Worm (Caenorhabditis elegans): ENCODE data around the gene zfp-1.

The zfp-1 gene

DNA sequence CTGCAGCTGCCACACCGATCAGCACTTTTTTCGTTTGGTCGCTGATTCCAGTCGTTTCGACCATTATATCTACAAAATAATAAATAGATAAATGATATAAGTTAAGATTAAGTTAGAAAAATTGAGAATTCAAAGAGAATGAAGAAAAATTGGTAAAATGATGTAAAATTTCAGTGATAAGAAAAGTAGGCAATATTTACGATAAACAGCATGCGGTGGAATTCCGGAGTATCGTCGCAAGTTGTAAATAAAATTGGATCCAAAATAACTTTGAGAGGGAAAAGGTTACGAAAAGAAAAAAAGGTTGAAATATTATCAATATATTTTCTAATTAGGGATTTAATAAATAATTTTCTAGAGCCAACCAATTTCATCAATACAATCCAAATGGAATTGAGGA is 36.7 kb upstream of the zfp-1 start, which contains the start of gene tomm-70:
Gene tomm-70, minus strand, starts transcription at position 69 of the 400 bp plus-strand sequence.
- no peak for TF ChIP-seq peb-1 (tag; optimal IDR thresholded peaks at IDR 0.05)
- TF ChIP-seq sem-4 (tag; optimal IDR thresholded peaks at IDR 0.05) = no peak
- TF ChIP-seq blmp-1 (tag; optimal IDR thresholded peaks at IDR 0.05; ENCODE audit: insufficient read depth) = no peak
- peak; percentile 30 for TF ChIP-seq nhr-129 (tag; optimal IDR thresholded peaks at IDR 0.05)
- no peak for TF ChIP-seq Y55F3AM.14 (GFP tag; optimal IDR thresholded peaks at IDR 0.05)
- no peak for TF ChIP-seq fos-1 (tag; optimal IDR thresholded peaks at IDR 0.05)
- TF ChIP-seq lin-13 (GFP tag; optimal IDR thresholded peaks at IDR 0.05) = no peak
- TF ChIP-seq nhr-12 (tag; optimal IDR thresholded peaks at IDR 0.05) = no peak
- no peak for TF ChIP-seq ama-1 (optimal IDR thresholded peaks at IDR 0.05)
- TF ChIP-seq dmd-4 (tag; optimal IDR thresholded peaks at IDR 0.05) = no peak
- no peak for TF ChIP-seq ceh-82 (tag; optimal IDR thresholded peaks at IDR 0.05)
- no peak for TF ChIP-seq crh-2 (tag; optimal IDR thresholded peaks at IDR 0.05)
- TF ChIP-seq elt-1 (tag; optimal IDR thresholded peaks at IDR 0.05) = no peak
- TF ChIP-seq gmeb-1 (tag; optimal IDR thresholded peaks at IDR 0.05) = peak; percentile 9
- TF ChIP-seq alr-1 (tag; optimal IDR thresholded peaks at IDR 0.05) = no peak
- TF ChIP-seq nhr-11 (tag; optimal IDR thresholded peaks at IDR 0.05) = no peak
- peak; percentile 34 for TF ChIP-seq R02D3.7 (tag; optimal IDR thresholded peaks at IDR 0.05)
- TF ChIP-seq nhr-237 (tag; optimal IDR thresholded peaks at IDR 0.05) = no peak
- peak; percentile 31 for TF ChIP-seq unc-55 (GFP tag; optimal IDR thresholded peaks at IDR 0.05)
- TF ChIP-seq nhr-23 (tag; optimal IDR thresholded peaks at IDR 0.05) = no peak
- peak in 1 of 2 experiments; percentile 25 for TF ChIP-seq lsy-2 (tag; optimal IDR thresholded peaks at IDR 0.05)
- TF ChIP-seq elt-3 (tag; optimal IDR thresholded peaks at IDR 0.05) = no peak
- TF ChIP-seq skn-1 (tag; optimal IDR thresholded peaks at IDR 0.05) = no peak
- peak; percentile 36 for TF ChIP-seq C34F6.9 (tag; optimal IDR thresholded peaks at IDR 0.05)
- no peak for TF ChIP-seq unc-62 (GFP tag; optimal IDR thresholded peaks at IDR 0.05)
- no peak for TF ChIP-seq ztf-4 (tag; optimal IDR thresholded peaks at IDR 0.05)

DNA sequence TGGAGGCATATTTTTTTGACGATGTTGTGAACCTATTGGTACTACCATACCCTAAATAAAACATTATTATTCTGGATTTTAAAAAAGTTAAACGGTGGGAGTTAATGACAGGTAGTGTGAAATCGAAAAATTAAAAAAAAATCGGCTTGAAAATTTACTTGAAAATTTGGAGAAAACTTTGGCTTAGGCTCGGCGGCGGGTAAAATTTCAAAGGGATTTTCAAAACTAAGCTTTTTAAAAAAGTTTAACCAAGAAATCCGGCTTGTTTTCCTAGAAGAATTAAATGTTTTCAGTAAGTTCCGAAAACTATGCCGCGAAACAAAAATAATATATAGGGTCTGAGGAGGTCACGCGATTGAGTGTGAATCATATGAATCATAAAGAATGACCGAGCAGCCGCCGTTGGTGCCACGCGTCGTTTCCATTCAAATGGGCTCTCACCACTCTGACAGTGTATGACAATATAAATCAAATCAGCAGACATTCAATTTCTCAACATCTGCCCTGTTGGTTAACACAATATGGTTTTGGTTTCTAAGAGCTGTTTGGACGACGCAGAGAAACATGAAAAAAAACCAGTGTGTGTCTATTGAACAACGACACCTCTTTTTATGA is 30.2 kb upstream of the zfp-1 start, which contains the start of gene aak-1:
Gene aak-1, minus strand, starts transcription at position 51 of the 615 bp plus-strand sequence.
- TF ChIP-seq nhr-23 (tag; optimal IDR thresholded peaks at IDR 0.05) (no peak), nhr-129 (tag; optimal IDR thresholded peaks at IDR 0.05) (peak; percentile 5)

DNA sequence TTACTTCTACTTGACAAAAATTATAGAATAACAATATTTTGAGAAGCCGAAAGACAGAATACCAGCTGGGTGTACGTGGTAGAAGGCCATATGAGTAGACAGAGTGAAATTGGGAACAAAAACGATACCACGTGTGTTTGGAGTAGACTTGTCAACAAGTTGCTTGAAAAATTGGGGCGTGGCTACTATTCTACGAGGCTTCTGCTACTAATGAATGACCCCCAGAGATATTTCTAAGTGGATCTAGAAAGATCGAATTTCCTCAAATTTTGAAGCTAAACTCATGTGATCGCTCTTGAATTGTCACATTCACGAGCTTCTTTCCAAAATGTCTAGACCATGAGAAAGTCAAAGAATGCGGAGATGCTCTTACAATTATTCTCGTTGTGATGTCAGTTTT is 29.3 kb upstream of the zfp-1 start:
- TF ChIP-seq dmd-4 (tag; optimal IDR thresholded peaks at IDR 0.05) (no peak), nhr-77 (tag; optimal IDR thresholded peaks at IDR 0.05) (no peak), gmeb-1 (tag; optimal IDR thresholded peaks at IDR 0.05) (no peak), Y55F3AM.14 (GFP tag; optimal IDR thresholded peaks at IDR 0.05) (no peak), alr-1 (tag; optimal IDR thresholded peaks at IDR 0.05) (no peak), nhr-21 (tag; optimal IDR thresholded peaks at IDR 0.05) (no peak), fos-1 (tag; optimal IDR thresholded peaks at IDR 0.05) (no peak), unc-62 (GFP tag; optimal IDR thresholded peaks at IDR 0.05) (no peak), nhr-10 (tag; optimal IDR thresholded peaks at IDR 0.05) (no peak), sma-9 (GFP tag; optimal IDR thresholded peaks at IDR 0.05) (no peak), sma-9 (tag; optimal IDR thresholded peaks at IDR 0.05) (no peak)

DNA sequence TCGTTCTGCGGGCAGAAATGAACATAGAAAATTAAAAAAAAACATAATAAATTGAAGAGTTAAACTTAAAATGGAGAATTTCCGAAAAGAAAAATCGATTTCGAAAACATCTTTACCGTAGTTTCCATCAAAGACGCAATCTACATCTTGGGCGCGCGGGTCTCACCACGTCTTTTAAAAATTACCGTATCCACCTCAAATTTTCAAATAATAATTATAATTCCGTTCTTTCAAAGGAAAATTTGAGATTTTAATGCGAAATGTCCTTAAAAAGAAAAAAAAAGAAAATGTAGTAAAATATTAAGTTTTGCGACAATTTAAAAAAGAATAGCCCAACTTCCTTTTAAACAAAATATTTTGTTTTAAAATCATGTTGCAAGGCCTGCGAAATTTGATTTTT is 28.2 kb upstream of the zfp-1 start:
- TF ChIP-seq unc-55 (GFP tag; optimal IDR thresholded peaks at IDR 0.05) (no peak), ama-1 (optimal IDR thresholded peaks at IDR 0.05) (no peak), lin-13 (GFP tag; optimal IDR thresholded peaks at IDR 0.05) (no peak)

DNA sequence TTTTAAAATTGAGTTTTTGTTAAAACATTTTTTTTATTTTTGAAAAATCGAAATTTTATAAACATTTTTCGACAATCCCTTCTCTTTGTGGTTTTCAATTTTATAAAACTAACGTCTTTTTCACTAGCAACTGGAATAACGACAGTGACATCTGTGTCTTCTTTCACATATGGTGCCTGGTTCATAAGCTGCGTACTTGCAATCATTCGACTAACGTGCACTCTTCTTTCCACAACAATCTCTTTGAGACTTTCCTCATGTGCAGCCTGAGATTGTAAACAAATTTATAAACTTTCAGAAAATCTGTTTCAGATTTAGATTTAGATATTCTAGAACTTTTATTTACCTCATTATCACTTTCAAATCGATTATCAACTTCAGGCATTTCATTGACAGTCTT is 26.3 kb upstream of the zfp-1 start:
- TF ChIP-seq elt-1 (tag; optimal IDR thresholded peaks at IDR 0.05) (no peak), egl-27 (tag; optimal IDR thresholded peaks at IDR 0.05) (no peak), gmeb-1 (tag; optimal IDR thresholded peaks at IDR 0.05) (no peak), unc-55 (GFP tag; optimal IDR thresholded peaks at IDR 0.05) (no peak), ztf-1 (GFP tag; conservative IDR thresholded peaks at IDR 0.05) (no peak), fos-1 (tag; optimal IDR thresholded peaks at IDR 0.05) (no peak), nhr-25 (tag; optimal IDR thresholded peaks at IDR 0.05) (no peak)
